Worm (Caenorhabditis elegans) whole organism, L1 larva: ENCODE measurements around the gene sago-1.

ENCODE experiments used
- ama-1 ChIP-seq: fragments of 150-350 bp; optimal IDR thresholded peaks from 2 replicates; lab custom pipeline; 2014
- egl-27 ChIP-seq, 2 experiments: fragments of 150-350 bp in 1 of 2; sonication (generic microtip); optimal IDR thresholded peaks; 3 replicates each; lab custom pipeline; 2017 to 2018; ENCODE audit warnings: missing biosample characterization in 2 of 2, missing genetic modification characterization in 2 of 2, missing genetic modification reagents in 2 of 2
- elt-3 ChIP-seq, 6 experiments: fragments of 150-350 bp in 1 of 6; sonication (generic microtip); optimal IDR thresholded peaks; 2 replicates each; lab custom pipeline; 2017 to 2018; ENCODE audit warnings: missing biosample characterization in 6 of 6, missing genetic modification characterization in 6 of 6, inconsistent platforms in 1 of 6
- fos-1 ChIP-seq: fragments of 150-350 bp; optimal IDR thresholded peaks from 2 replicates; lab custom pipeline; 2014; ENCODE audit warnings: missing biosample characterization, missing genetic modification characterization
- mef-2 ChIP-seq: fragments of 150-350 bp; optimal IDR thresholded peaks from 2 replicates; lab custom pipeline; 2014; ENCODE audit warnings: missing biosample characterization, missing genetic modification characterization
- nhr-19 ChIP-seq: fragments of 200-800 bp; sonication (Bioruptor generic); conservative IDR thresholded peaks from 2 replicates; pipeline ENCODE4 v1.3.6; 2022; ENCODE audit warnings: missing genetic modification characterization, missing compliant biosample characterization
- nhr-237 ChIP-seq: fragments of 150-350 bp; optimal IDR thresholded peaks from 2 replicates; lab custom pipeline; 2014; ENCODE audit warnings: missing biosample characterization, missing genetic modification characterization
- nhr-47 ChIP-seq: sonication (generic microtip); optimal IDR thresholded peaks from 2 replicates; lab custom pipeline; 2016; ENCODE audit warnings: mild to moderate bottlenecking, missing genetic modification characterization, moderate library complexity, missing compliant biosample characterization
- ztf-11 ChIP-seq, 2 experiments: sonication (generic microtip); optimal IDR thresholded peaks; 2 replicates each; lab custom pipeline; 2016 to 2017; ENCODE audit warnings: missing genetic modification characterization in 2 of 2, missing biosample characterization in 1 of 2, missing compliant biosample characterization in 1 of 2

- TF ChIP-seq ama-1 (lab: Kevin White, UChicago) (no peak), fos-1 (tag; lab: Kevin White, UChicago) (no peak), mef-2 (tag; lab: Kevin White, UChicago) (no peak), ztf-11 (tag; optimal IDR thresholded peaks at IDR 0.05; lab: Kevin White, UChicago) (no peak), egl-27 (tag; optimal IDR thresholded peaks at IDR 0.05; lab: Kevin White, UChicago) (no peak), nhr-47 (tag; lab: Kevin White, UChicago) (no peak), nhr-19 (no peak), nhr-237 (tag; lab: Kevin White, UChicago) (no peak), elt-3 (tag; optimal IDR thresholded peaks at IDR 0.05; lab: Kevin White, UChicago) (no peak)
Observed at ce11 chrV:6346906-6347305, 43.3 kb downstream of the sago-1 start.
